Fruit fly (Drosophila melanogaster): ENCODE results near the gene CG42460.

DNA sequence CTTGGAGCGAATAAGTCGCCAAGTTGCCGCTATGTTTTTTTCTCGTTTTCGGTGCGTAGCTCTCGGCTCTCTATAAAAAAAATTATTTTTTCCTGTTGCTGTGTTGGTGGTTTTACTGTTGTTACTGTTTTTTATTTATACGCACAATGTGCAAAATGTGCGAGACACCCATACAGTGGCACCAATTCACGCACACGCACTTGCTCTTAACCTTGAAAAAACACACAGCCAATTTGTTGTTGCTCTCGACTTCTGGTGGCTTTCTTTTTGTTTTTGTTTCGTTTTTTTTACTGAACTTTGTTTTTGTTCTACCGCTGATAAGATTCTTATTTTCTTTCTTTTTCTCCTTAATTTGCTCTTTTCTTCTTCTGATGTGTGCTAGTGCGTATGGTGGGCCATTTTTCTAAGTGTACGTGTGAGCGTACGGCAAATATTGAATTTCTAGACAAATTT, 32.1 kb downstream of the CG42460 start:
- TF ChIP-seq psq (optimal IDR thresholded peaks at IDR 0.05) (no peak), Myc (optimal IDR thresholded peaks at IDR 0.05) (no peak), ttk (optimal IDR thresholded peaks at IDR 0.05) (no peak), Sin3A (optimal IDR thresholded peaks at IDR 0.05) (no peak), insv (optimal IDR thresholded peaks at IDR 0.05) (no peak), h (optimal IDR thresholded peaks at IDR 0.05) (no peak)
